Worm (Caenorhabditis elegans) whole organism, L4/young adult: ENCODE results near the gene brap-2.

Source experiments
- dao-5 ChIP-seq: sonication (generic microtip); optimal IDR thresholded peaks from 2 replicates; lab custom pipeline; 2016; ENCODE audit warnings: missing genotype, missing genetic modification characterization, moderate library complexity, missing compliant biosample characterization
- him-1 ChIP-seq: sonication (generic microtip); optimal IDR thresholded peaks from 2 replicates; lab custom pipeline; 2016; ENCODE audit warnings: missing genotype, missing genetic modification reagents, missing genetic modification characterization, missing compliant biosample characterization

ce11 chrII:5393090-5393489 is at the start of gene brap-2:
- no peak for TF ChIP-seq him-1 (tag; lab: Kevin White, UChicago)
- TF ChIP-seq dao-5 (tag; lab: Kevin White, UChicago) = no peak
